Worm (Caenorhabditis elegans): ENCODE data around the gene C06G4.6.

C06G4.6 gene

DNA sequence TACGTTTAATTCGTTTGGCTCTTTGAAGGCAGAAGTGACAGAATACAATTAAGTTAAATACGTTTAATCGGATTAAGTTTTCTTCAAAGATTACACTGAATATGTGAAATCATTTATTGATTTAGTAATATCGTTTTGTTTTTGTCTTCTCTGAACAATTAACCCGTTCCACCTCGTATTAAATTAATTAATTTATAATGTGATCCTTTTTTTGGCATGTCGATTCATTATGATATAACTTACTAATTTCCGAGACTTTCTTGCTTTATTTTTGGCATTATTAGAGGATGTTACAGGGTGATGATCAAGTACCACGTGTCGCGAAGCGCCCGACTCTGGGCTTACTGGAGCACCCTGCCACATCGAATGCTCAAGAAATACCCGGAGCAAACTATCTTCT, 40.0 kb downstream of the C06G4.6 start, which contains the start of gene K12H4.5:
Gene K12H4.5, plus strand, starts transcription at position 301 of the 400 bp plus-strand sequence.
- TF ChIP-seq cnd-1 (tag; optimal IDR thresholded peaks at IDR 0.05) (no peak), ces-1 (GFP tag; optimal IDR thresholded peaks at IDR 0.05) (peak; percentile 17)

DNA sequence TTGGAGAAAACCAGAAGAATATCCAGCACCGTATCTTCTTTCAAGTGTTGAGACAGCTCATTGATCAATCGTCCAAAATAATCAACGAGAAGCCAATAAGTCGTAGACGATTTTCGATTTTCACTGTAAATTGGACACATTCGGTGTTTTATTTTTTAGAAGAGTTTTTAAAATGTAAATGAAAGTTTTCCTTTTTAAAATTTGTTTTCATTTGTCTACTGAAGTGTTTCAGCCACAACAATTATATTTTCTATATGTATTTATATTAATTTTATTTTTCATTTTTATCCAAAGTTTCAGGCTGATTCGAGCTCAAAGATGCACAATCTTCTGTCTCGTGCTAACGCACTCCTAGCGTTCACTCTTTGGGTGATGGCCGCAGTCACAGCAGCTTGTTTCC, 40.5 kb downstream of the C06G4.6 start, which contains the start of gene spcs-3:
Gene spcs-3, plus strand, starts transcription at position 301 of the 400 bp plus-strand sequence.
- TF ChIP-seq flh-1 (GFP tag; optimal IDR thresholded peaks at IDR 0.05) (no peak), mab-5 (tag; optimal IDR thresholded peaks at IDR 0.05) (no peak), ceh-83 (GFP tag; optimal IDR thresholded peaks at IDR 0.05) (no peak), nhr-237 (tag; optimal IDR thresholded peaks at IDR 0.05) (no peak), hlh-1 (tag; optimal IDR thresholded peaks at IDR 0.05) (no peak), ces-1 (GFP tag; optimal IDR thresholded peaks at IDR 0.05) (no peak)

DNA sequence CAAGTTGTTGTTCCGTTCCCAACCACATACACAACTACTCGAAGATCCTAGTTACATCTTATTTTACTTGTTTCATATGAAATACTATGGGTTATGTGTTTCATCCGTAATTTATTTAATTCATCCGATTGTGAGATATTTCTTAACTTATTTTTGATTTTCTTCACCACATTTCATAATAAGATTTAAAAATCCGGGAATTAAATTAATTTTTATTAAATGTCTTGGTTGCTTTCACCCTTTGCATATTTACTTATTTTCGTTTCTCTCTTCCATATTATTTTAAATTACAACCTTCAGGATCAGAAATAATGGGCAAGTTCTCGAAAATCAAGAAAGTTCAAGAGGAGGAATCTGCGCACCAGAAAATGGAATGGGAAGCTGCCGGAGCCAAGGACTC, 41.5 kb downstream of the C06G4.6 start, which contains the start of gene K12H4.3:
Gene K12H4.3, plus strand, starts transcription at position 301 of the 400 bp plus-strand sequence.
- TF ChIP-seq elt-3 (tag; optimal IDR thresholded peaks at IDR 0.05) (no peak), ceh-43 (GFP tag; optimal IDR thresholded peaks at IDR 0.05) (no peak), mls-2 (tag; optimal IDR thresholded peaks at IDR 0.05) (no peak), snpc-4 (tag; optimal IDR thresholded peaks at IDR 0.05) (no peak), M03D4.4 (tag; optimal IDR thresholded peaks at IDR 0.05) (no peak), ceh-83 (GFP tag; optimal IDR thresholded peaks at IDR 0.05) (no peak), flh-1 (GFP tag; optimal IDR thresholded peaks at IDR 0.05) (no peak)

DNA sequence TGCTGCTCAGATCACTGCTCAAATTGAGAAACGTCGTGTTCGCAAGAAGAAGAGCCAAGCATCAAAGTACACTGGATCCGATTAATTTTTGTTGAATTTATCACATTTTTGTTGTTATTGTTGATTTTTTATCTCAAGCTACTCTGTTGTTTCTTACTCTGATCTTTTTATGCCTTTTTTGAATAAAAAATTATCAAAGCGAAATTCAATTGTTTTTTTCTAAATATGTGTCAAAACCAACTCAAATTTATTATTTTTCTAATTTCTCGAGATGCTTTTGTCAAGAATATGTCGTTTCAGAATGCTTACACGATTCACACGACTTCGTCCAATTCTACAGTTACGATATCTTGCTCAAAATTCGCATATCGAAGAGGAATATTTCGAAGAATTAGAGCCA, 43.2 kb downstream of the C06G4.6 start, which contains the start of gene K12H4.2:
Gene K12H4.2, plus strand, starts transcription at position 301 of the 400 bp plus-strand sequence.
- TF ChIP-seq lin-13 (tag; optimal IDR thresholded peaks at IDR 0.05) (no peak), sptf-1 (tag; optimal IDR thresholded peaks at IDR 0.05) (no peak), pha-4 (tag; optimal IDR thresholded peaks at IDR 0.05) (no peak)

DNA sequence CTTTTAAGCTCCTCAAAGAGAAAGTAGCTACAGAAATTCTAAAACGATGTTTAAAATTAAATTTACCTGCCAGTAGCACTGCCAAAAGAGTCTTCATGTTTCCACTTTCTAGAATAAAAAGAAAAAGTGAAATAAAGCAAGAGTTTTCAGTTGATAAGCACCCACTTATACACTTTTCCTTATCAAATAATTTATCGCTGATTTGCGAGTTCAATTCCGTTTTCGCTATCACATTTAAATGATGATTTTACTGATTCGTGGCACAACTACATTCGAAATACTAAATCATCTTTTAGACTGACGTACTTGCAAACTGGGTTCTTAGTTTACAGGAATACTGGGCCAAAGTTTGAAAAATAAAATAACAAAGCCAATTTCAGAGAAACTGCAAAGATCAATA, 46.8 kb downstream of the C06G4.6 start, which contains the start of gene K12H4.7:
Gene K12H4.7, minus strand, starts transcription at position 138 of the 400 bp plus-strand sequence.
- TF ChIP-seq nhr-2 (tag; optimal IDR thresholded peaks at IDR 0.05), result no peak
- no peak for TF ChIP-seq sem-2 (GFP tag; optimal IDR thresholded peaks at IDR 0.05)
- TF ChIP-seq lin-32 (GFP tag; optimal IDR thresholded peaks at IDR 0.05), result no peak
- TF ChIP-seq mab-5 (tag; optimal IDR thresholded peaks at IDR 0.05), result no peak
- TF ChIP-seq M03D4.4 (tag; optimal IDR thresholded peaks at IDR 0.05), result no peak
- TF ChIP-seq snpc-4 (tag; optimal IDR thresholded peaks at IDR 0.05), result no peak
- TF ChIP-seq zip-8 (tag; optimal IDR thresholded peaks at IDR 0.05), result no peak
- no peak for TF ChIP-seq ham-2 (GFP tag; optimal IDR thresholded peaks at IDR 0.05)
- TF ChIP-seq elt-3 (tag; optimal IDR thresholded peaks at IDR 0.05), result no peak
- no peak for TF ChIP-seq ceh-83 (GFP tag; optimal IDR thresholded peaks at IDR 0.05)
- TF ChIP-seq ces-1 (GFP tag; optimal IDR thresholded peaks at IDR 0.05), result no peak
- no peak for TF ChIP-seq mls-2 (tag; optimal IDR thresholded peaks at IDR 0.05)
- no peak for TF ChIP-seq pha-4 (tag; optimal IDR thresholded peaks at IDR 0.05)
- TF ChIP-seq elt-1 (tag; optimal IDR thresholded peaks at IDR 0.05; ENCODE audit: borderline replicate concordance, insufficient read depth), result no peak
- TF ChIP-seq unc-120 (tag; optimal IDR thresholded peaks at IDR 0.05; ENCODE audit: poor library complexity, severe bottlenecking), result no peak
- no peak for TF ChIP-seq sptf-1 (tag; optimal IDR thresholded peaks at IDR 0.05)

DNA sequence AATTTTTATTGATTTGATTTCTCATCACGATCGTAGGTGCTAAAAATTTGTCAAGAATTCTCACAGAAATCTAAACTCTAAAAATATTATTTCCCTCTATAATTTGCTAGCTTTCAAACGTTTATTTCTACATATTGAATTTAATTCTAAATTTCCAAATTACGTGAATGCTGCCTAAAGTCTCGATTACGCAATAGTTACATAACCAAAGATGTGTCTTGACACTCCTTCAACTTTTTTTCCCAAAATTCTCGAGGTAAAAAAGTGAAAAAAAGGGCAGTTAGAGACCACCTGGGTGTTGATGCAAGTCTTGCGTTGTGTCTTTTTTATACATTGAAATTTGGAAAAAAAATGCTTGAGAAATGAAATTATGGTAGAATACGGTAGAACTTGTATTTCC, 47.6 kb downstream of the C06G4.6 start:
- no peak for TF ChIP-seq ztf-11 (tag; optimal IDR thresholded peaks at IDR 0.05)
- no peak for TF ChIP-seq lin-13 (tag; optimal IDR thresholded peaks at IDR 0.05)
- no peak for TF ChIP-seq mep-1 (tag; optimal IDR thresholded peaks at IDR 0.05)
- TF ChIP-seq lsy-2 (tag; optimal IDR thresholded peaks at IDR 0.05), result no peak
- TF ChIP-seq flh-1 (GFP tag; optimal IDR thresholded peaks at IDR 0.05), result no peak
- TF ChIP-seq M03D4.4 (tag; optimal IDR thresholded peaks at IDR 0.05), result no peak
- TF ChIP-seq zip-8 (tag; optimal IDR thresholded peaks at IDR 0.05), result peak; percentile 98
